Worm (Caenorhabditis elegans) whole organism, late embryonic: ENCODE data around the gene T10F2.2.

ENCODE experiments used
- C08G9.2 ChIP-seq: sonication (generic microtip); optimal IDR thresholded peaks from 2 replicates; lab custom pipeline; 2016; ENCODE audit warnings: mild to moderate bottlenecking, missing genetic modification characterization, moderate library complexity, missing compliant biosample characterization
- C38D4.7 ChIP-seq: fragments of 200-800 bp; sonication (Bioruptor generic); optimal IDR thresholded peaks from 2 replicates; lab custom pipeline; 2018; ENCODE audit warnings: mild to moderate bottlenecking, missing genetic modification characterization, moderate library complexity, missing compliant biosample characterization
- K02D7.2 ChIP-seq: sonication (generic microtip); optimal IDR thresholded peaks from 2 replicates; lab custom pipeline; 2017; ENCODE audit warnings: mild to moderate bottlenecking, missing genetic modification characterization, missing compliant biosample characterization
- T23F11.4 ChIP-seq: fragments of 200-800 bp; sonication (Bioruptor generic); optimal IDR thresholded peaks from 2 replicates; lab custom pipeline; 2018; ENCODE audit warnings: mild to moderate bottlenecking, missing genetic modification characterization, missing compliant biosample characterization
- ahr-1 ChIP-seq: sonication (generic microtip); optimal IDR thresholded peaks from 2 replicates; lab custom pipeline; 2016; ENCODE audit warnings: missing genetic modification characterization, missing compliant biosample characterization
- ceh-18 ChIP-seq: sonication (generic microtip); optimal IDR thresholded peaks from 2 replicates; lab custom pipeline; 2016; ENCODE audit warnings: missing genetic modification characterization, missing compliant biosample characterization
- ceh-19 ChIP-seq: fragments of 200-800 bp; sonication (Bioruptor generic); optimal IDR thresholded peaks from 2 replicates; lab custom pipeline; 2018; ENCODE audit warnings: mild to moderate bottlenecking, missing genetic modification characterization, missing compliant biosample characterization
- ceh-2 ChIP-seq: sonication (generic microtip); optimal IDR thresholded peaks from 2 replicates; lab custom pipeline; 2016; ENCODE audit warnings: missing genotype, missing genetic modification characterization, missing compliant biosample characterization
- ceh-24 ChIP-seq: sonication (generic microtip); optimal IDR thresholded peaks from 2 replicates; lab custom pipeline; 2016; ENCODE audit warnings: mild to moderate bottlenecking, missing genetic modification characterization, missing compliant biosample characterization
- ceh-31 ChIP-seq: sonication (generic microtip); optimal IDR thresholded peaks from 2 replicates; lab custom pipeline; 2016; ENCODE audit warnings: missing genetic modification characterization, missing compliant biosample characterization
- ceh-48 ChIP-seq: sonication (generic microtip); optimal IDR thresholded peaks from 2 replicates; lab custom pipeline; 2016; ENCODE audit warnings: missing genetic modification characterization, inconsistent platforms, missing compliant biosample characterization
- ceh-6 ChIP-seq: fragments of 200-800 bp; sonication (Bioruptor generic); optimal IDR thresholded peaks from 2 replicates; lab custom pipeline; 2018; ENCODE audit warnings: mild to moderate bottlenecking, missing genetic modification characterization, missing compliant biosample characterization
- ceh-9 ChIP-seq: sonication (generic microtip); optimal IDR thresholded peaks from 2 replicates; lab custom pipeline; 2016; ENCODE audit warnings: mild to moderate bottlenecking, missing genetic modification characterization, inconsistent platforms, missing compliant biosample characterization
- ets-4 ChIP-seq: sonication (generic microtip); optimal IDR thresholded peaks from 2 replicates; lab custom pipeline; 2016; ENCODE audit warnings: missing genetic modification characterization, missing compliant biosample characterization
- fkh-10 ChIP-seq: fragments of 150-350 bp; optimal IDR thresholded peaks from 2 replicates; lab custom pipeline; 2014; ENCODE audit warnings: missing biosample characterization, missing genetic modification reagents, missing genetic modification characterization
- gmeb-2 ChIP-seq: sonication (generic microtip); optimal IDR thresholded peaks from 2 replicates; lab custom pipeline; 2016; ENCODE audit warnings: missing genetic modification characterization, inconsistent platforms, missing compliant biosample characterization
- hlh-30 ChIP-seq: sonication (generic microtip); optimal IDR thresholded peaks from 2 replicates; lab custom pipeline; 2017; ENCODE audit warnings: antibody characterized with exemption, missing genetic modification characterization, missing compliant biosample characterization; ENCODE audit not compliant: insufficient read depth
- hlh-6 ChIP-seq: sonication (generic microtip); optimal IDR thresholded peaks from 2 replicates; lab custom pipeline; 2016; ENCODE audit warnings: missing genotype, missing genetic modification characterization, missing compliant biosample characterization
- lim-6 ChIP-seq: sonication (generic microtip); optimal IDR thresholded peaks from 2 replicates; lab custom pipeline; 2016; ENCODE audit warnings: missing genetic modification characterization, missing compliant biosample characterization
- madf-2 ChIP-seq: sonication (generic microtip); optimal IDR thresholded peaks from 2 replicates; lab custom pipeline; 2017; ENCODE audit warnings: missing genetic modification characterization, missing compliant biosample characterization
- odd-2 ChIP-seq: sonication (generic microtip); optimal IDR thresholded peaks from 2 replicates; lab custom pipeline; 2017; ENCODE audit warnings: antibody characterized with exemption, mild to moderate bottlenecking, missing genetic modification characterization, missing compliant biosample characterization
- pag-3 ChIP-seq: sonication (generic microtip); optimal IDR thresholded peaks from 2 replicates; lab custom pipeline; 2016; ENCODE audit warnings: missing compliant biosample characterization, missing genetic modification characterization, borderline replicate concordance
- pha-4 ChIP-seq: fragments of 150-350 bp; optimal IDR thresholded peaks from 2 replicates; lab custom pipeline; 2018; ENCODE audit warnings: missing biosample characterization, missing genetic modification reagents, missing genetic modification characterization
- pros-1 ChIP-seq: fragments of 150-350 bp; optimal IDR thresholded peaks from 2 replicates; lab custom pipeline; 2014; ENCODE audit warnings: missing biosample characterization, missing genetic modification reagents, missing genetic modification characterization
- ref-2 ChIP-seq: sonication (generic microtip); optimal IDR thresholded peaks from 2 replicates; lab custom pipeline; 2016; ENCODE audit warnings: missing genetic modification characterization, missing compliant biosample characterization
- sox-4 ChIP-seq: sonication (generic microtip); optimal IDR thresholded peaks from 2 replicates; lab custom pipeline; 2017; ENCODE audit warnings: mild to moderate bottlenecking, missing genetic modification characterization, inconsistent platforms, missing compliant biosample characterization
- tbx-7 ChIP-seq: sonication (generic microtip); optimal IDR thresholded peaks from 2 replicates; lab custom pipeline; 2016; ENCODE audit warnings: missing genotype, missing genetic modification characterization, missing compliant biosample characterization
- unc-42 ChIP-seq: sonication (generic microtip); optimal IDR thresholded peaks from 2 replicates; lab custom pipeline; 2016; ENCODE audit warnings: missing genotype, missing genetic modification characterization, missing compliant biosample characterization
- unc-86 ChIP-seq: sonication (generic microtip); optimal IDR thresholded peaks from 2 replicates; lab custom pipeline; 2016; ENCODE audit warnings: missing genetic modification characterization, missing compliant biosample characterization
- zip-5 ChIP-seq: sonication (generic microtip); optimal IDR thresholded peaks from 2 replicates; lab custom pipeline; 2016; ENCODE audit warnings: missing genetic modification characterization, missing compliant biosample characterization

T10F2.2 gene

ce11 chrIII:5195690-5196089, 30.6 kb upstream of the T10F2.2 start, which contains the start of gene moc-6:
Gene moc-6, plus strand, starts transcription at chrIII:5195990.
- no peak for TF ChIP-seq lim-6
- TF ChIP-seq, all 69 proteins: peak for 0

- TF ChIP-seq ceh-19 (GFP tag; lab: Kevin White, UChicago) (no peak), ets-4 (tag; lab: Kevin White, UChicago) (no peak), C38D4.7 (GFP tag; lab: Kevin White, UChicago) (no peak), T23F11.4 (GFP tag; lab: Kevin White, UChicago) (no peak), hlh-30 (peak; percentile 18), unc-86 (tag; lab: Kevin White, UChicago) (no peak)
These were observed 28.2 kb upstream of the T10F2.2 start for ce11 chrIII:5193266-5193665.

ce11 chrIII:5190671-5191174, 25.6 kb upstream of the T10F2.2 start, which contains the start of gene hira-1:
Gene hira-1, plus strand, starts transcription at chrIII:5191124.
- TF ChIP-seq unc-42 (tag; lab: Kevin White, UChicago) (peak; percentile 55), madf-2 (tag; lab: Kevin White, UChicago) (no peak)

- peak; percentile 20 for TF ChIP-seq ceh-2 (tag; lab: Kevin White, UChicago)
- TF ChIP-seq ets-4 (tag; lab: Kevin White, UChicago), result peak; percentile 91
- TF ChIP-seq ceh-48 (tag; lab: Kevin White, UChicago), result no peak
- peak; percentile 25 for TF ChIP-seq tbx-7 (tag; lab: Kevin White, UChicago)
- TF ChIP-seq ceh-31 (tag; lab: Kevin White, UChicago), result peak; percentile 47
- TF ChIP-seq hlh-6, result no peak
- no peak for TF ChIP-seq pag-3 (tag; lab: Kevin White, UChicago)
- TF ChIP-seq K02D7.2 (tag; lab: Kevin White, UChicago), result no peak
- TF ChIP-seq C38D4.7 (GFP tag; lab: Kevin White, UChicago), result no peak
- no peak for TF ChIP-seq gmeb-2 (tag; lab: Kevin White, UChicago)
- TF ChIP-seq C08G9.2 (tag; lab: Kevin White, UChicago), result peak; percentile 79
- no peak for TF ChIP-seq pros-1
- TF ChIP-seq lim-6, result peak; percentile 21
- peak; percentile 35 for TF ChIP-seq zip-5 (tag; lab: Kevin White, UChicago)
- TF ChIP-seq ref-2 (tag; lab: Kevin White, UChicago), result peak; percentile 50
- no peak for TF ChIP-seq ceh-9 (tag; lab: Kevin White, UChicago)
- TF ChIP-seq, all 69 proteins: peak for 8
These were observed 25.1 kb upstream of the T10F2.2 start for ce11 chrIII:5190179-5190578.

DNA sequence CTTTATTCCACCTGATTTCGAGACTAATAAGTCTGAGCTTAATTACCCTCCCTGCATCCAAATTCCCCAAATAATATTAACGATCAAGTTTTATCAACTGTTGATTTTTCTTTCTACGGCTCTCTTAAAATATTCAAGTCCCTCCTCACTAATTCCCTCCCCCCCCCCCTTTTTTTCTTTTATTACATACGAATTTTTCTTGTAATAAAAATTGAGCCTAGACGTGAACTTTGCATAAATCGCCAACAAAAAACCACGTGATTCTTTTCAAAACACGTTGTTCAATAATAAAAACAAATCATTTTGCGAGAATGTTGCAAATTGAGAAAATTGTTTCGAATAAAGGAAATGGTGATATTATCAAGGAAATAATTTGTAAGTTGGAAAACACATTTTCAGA, 23.3 kb upstream of the T10F2.2 start, which contains the start of gene K10D2.8:
TSS of gene K10D2.8 (plus strand) at position 301 of the 400 bp plus-strand sequence.
- TF ChIP-seq pha-4 (tag; lab: Kevin White, UChicago) (no peak), ceh-24 (tag; lab: Kevin White, UChicago) (no peak), hlh-30 (no peak), ceh-6 (no peak)
- TF ChIP-seq, all 69 proteins: peak for 0

- TF ChIP-seq fkh-10 (GFP tag; lab: Kevin White, UChicago), result no peak
- TF ChIP-seq ceh-18 (tag; lab: Kevin White, UChicago), result no peak
- TF ChIP-seq ahr-1, result no peak
- no peak for TF ChIP-seq odd-2 (tag; lab: Kevin White, UChicago)
- TF ChIP-seq sox-4 (tag; lab: Kevin White, UChicago), result no peak
These were observed 20.5 kb upstream of the T10F2.2 start, which contains the start of gene pup-2 for ce11 chrIII:5185620-5186019. Gene pup-2, plus strand, starts transcription at chrIII:5185920.
